Worm (Caenorhabditis elegans) whole organism, young adult: ENCODE data around the gene cyp-25A6.

Experiments
- C06A6.2 ChIP-seq: fragments of 200-800 bp; sonication (Bioruptor generic); conservative IDR thresholded peaks from 2 replicates; pipeline ENCODE4 v1.3.6; 2022; ENCODE audit warnings: missing genetic modification characterization, missing compliant biosample characterization
- F49E8.2 ChIP-seq: sonication (generic microtip); optimal IDR thresholded peaks from 3 replicates; lab custom pipeline; 2017; ENCODE audit warnings: missing genetic modification characterization, mild to moderate bottlenecking, missing compliant biosample characterization, antibody characterized with exemption, moderate library complexity; ENCODE audit not compliant: insufficient read depth
- F52B5.7 ChIP-seq: sonication (generic microtip); optimal IDR thresholded peaks from 2 replicates; lab custom pipeline; 2016; ENCODE audit warnings: mild to moderate bottlenecking, missing genetic modification characterization, missing compliant biosample characterization
- F57A8.1 ChIP-seq: fragments of 200-800 bp; sonication (Bioruptor generic); optimal IDR thresholded peaks from 2 replicates; lab custom pipeline; 2018; ENCODE audit warnings: mild to moderate bottlenecking, missing genetic modification characterization, moderate library complexity, missing compliant biosample characterization
- ama-1 ChIP-seq, 3 experiments: fragments of 150-350 bp in 1 of 3; sonication (generic microtip) in 2 of 3; optimal IDR thresholded peaks; 2 replicates each; lab custom pipeline; 2014 to 2018; ENCODE audit warnings: missing biosample characterization in 2 of 3, missing genetic modification characterization in 2 of 3, missing genetic modification reagents in 2 of 3
- attf-3 ChIP-seq: fragments of 200-800 bp; sonication (Bioruptor generic); conservative IDR thresholded peaks from 2 replicates; pipeline ENCODE4 v1.3.6; 2022; ENCODE audit warnings: missing genetic modification reagents, missing genetic modification characterization, missing compliant biosample characterization
- bed-2 ChIP-seq: fragments of 200-800 bp; sonication (Bioruptor generic); IDR thresholded peaks from 2 replicates; pipeline ENCODE4 v1.3.6; 2022; ENCODE audit warnings: missing genetic modification reagents, missing genetic modification characterization, missing compliant biosample characterization
- ekl-4 ChIP-seq: fragments of 200-800 bp; sonication (Bioruptor generic); IDR thresholded peaks from 2 replicates; pipeline ENCODE4 v1.3.6; 2022; ENCODE audit warnings: missing genetic modification reagents, missing genetic modification characterization, missing compliant biosample characterization
- him-1 ChIP-seq: sonication (generic microtip); optimal IDR thresholded peaks from 2 replicates; lab custom pipeline; 2016; ENCODE audit warnings: missing genotype, missing genetic modification reagents, missing genetic modification characterization, missing compliant biosample characterization
- hlh-12 ChIP-seq: sonication (generic microtip); optimal IDR thresholded peaks from 2 replicates; lab custom pipeline; 2016; ENCODE audit warnings: missing genetic modification characterization, missing compliant biosample characterization
- lin-40 ChIP-seq: sonication (generic microtip); optimal IDR thresholded peaks from 2 replicates; lab custom pipeline; 2016; ENCODE audit warnings: missing genetic modification characterization, mild to moderate bottlenecking, missing compliant biosample characterization, missing genotype, missing genetic modification reagents
- nhr-90 ChIP-seq: sonication (generic microtip); optimal IDR thresholded peaks from 2 replicates; lab custom pipeline; 2016; ENCODE audit warnings: missing genotype, mild to moderate bottlenecking, missing genetic modification characterization, missing compliant biosample characterization
- sptf-2 ChIP-seq: fragments of 200-800 bp; sonication (Bioruptor generic); optimal IDR thresholded peaks from 2 replicates; lab custom pipeline; 2018; ENCODE audit warnings: mild to moderate bottlenecking, missing genetic modification characterization, missing compliant biosample characterization
- ztf-3 ChIP-seq: fragments of 200-800 bp; sonication (Bioruptor generic); optimal IDR thresholded peaks from 2 replicates; lab custom pipeline; 2018; ENCODE audit warnings: mild to moderate bottlenecking, missing genetic modification characterization, missing compliant biosample characterization

DNA sequence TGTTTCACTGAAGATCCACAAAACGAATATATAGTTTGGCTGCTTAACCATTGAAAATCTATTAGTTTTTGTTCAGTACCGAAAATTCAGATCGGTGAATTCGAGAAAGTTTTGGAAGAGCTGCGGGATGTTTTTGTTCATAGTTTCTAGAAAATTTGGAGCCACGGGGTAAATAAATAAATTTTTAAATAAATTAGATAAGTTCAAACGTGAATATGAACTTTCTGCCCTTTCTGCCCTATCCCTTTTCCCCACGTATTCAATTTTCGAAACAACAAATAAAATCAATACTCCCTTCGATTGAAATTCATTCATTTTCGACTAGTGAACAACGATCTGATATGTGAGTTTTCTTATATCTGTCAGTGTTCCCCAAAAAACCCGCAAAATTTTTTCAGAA, 35.1 kb upstream of the cyp-25A6 start, which contains the start of gene scrm-5:
- TF ChIP-seq ama-1 (optimal IDR thresholded peaks at IDR 0.05; lab: Kevin White, UChicago) (no peak), ama-1 (GFP tag; optimal IDR thresholded peaks at IDR 0.05; lab: Kevin White, UChicago) (no peak), ekl-4 (GFP tag; lab: Robert Waterston, UW) (no peak), sptf-2 (GFP tag; lab: Kevin White, UChicago) (no peak), F57A8.1 (GFP tag; lab: Kevin White, UChicago) (no peak), C06A6.2 (GFP tag; lab: Robert Waterston, UW) (no peak), bed-2 (GFP tag; lab: Robert Waterston, UW) (no peak), F49E8.2 (no peak), nhr-90 (tag; lab: Kevin White, UChicago) (no peak), F52B5.7 (tag; lab: Kevin White, UChicago) (no peak), attf-3 (GFP tag; lab: Robert Waterston, UW) (no peak), hlh-12 (no peak), ztf-3 (GFP tag; lab: Kevin White, UChicago) (no peak), him-1 (tag; lab: Kevin White, UChicago) (no peak), lin-40 (tag; lab: Kevin White, UChicago) (no peak)
